Worm (Caenorhabditis elegans): ENCODE data around the gene C17C3.15.

DNA sequence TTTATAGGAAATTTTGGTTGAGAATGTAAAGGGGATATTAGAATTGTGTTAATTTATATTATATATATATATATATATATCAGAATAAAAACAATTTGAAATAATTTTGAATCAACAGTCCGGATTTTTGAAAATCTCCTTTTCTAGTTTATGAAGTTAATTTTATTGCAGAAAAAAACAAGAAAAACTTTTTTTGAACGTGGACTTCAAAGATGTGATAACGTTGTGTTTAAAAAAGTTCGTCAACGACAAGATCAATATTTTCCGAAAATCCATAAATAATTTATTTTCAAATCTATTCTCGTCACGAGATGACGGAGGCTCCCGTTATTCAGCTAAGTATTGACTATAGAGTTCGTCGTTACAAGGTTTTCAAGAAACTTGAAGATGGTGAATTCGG lies 32.9 kb upstream of the C17C3.15 start, which contains the start of gene C17C3.11:
- TF ChIP-seq lsy-2 (tag; optimal IDR thresholded peaks at IDR 0.05) = no peak
- TF ChIP-seq pha-4 (tag; optimal IDR thresholded peaks at IDR 0.05) = no peak
- no peak for TF ChIP-seq lin-13 (tag; optimal IDR thresholded peaks at IDR 0.05)
- TF ChIP-seq unc-39 (tag; optimal IDR thresholded peaks at IDR 0.05) = no peak
- TF ChIP-seq mab-5 (tag; optimal IDR thresholded peaks at IDR 0.05) = no peak
- TF ChIP-seq elt-3 (tag; optimal IDR thresholded peaks at IDR 0.05) = no peak
- no peak for TF ChIP-seq bed-3 (GFP tag; optimal IDR thresholded peaks at IDR 0.05)
- no peak for TF ChIP-seq nhr-28 (tag; optimal IDR thresholded peaks at IDR 0.05)
- no peak for TF ChIP-seq mep-1 (tag; optimal IDR thresholded peaks at IDR 0.05)
- no peak for TF ChIP-seq ces-1 (GFP tag; optimal IDR thresholded peaks at IDR 0.05)
- TF ChIP-seq flh-1 (GFP tag; optimal IDR thresholded peaks at IDR 0.05) = no peak
- TF ChIP-seq snpc-4 (tag; optimal IDR thresholded peaks at IDR 0.05) = no peak
